Worm (Caenorhabditis elegans): Measurements from ENCODE around the gene Y38H8A.12.

The Y38H8A.12 gene

ce11 chrIV:13429240-13429639, 31.5 kb downstream of the Y38H8A.12 start, which contains the start of gene K09B11.4:
Gene K09B11.4, plus strand, starts transcription at chrIV:13429540.
- TF ChIP-seq ama-1 (optimal IDR thresholded peaks at IDR 0.05) = no peak
- no peak for TF ChIP-seq aly-1 (tag; optimal IDR thresholded peaks at IDR 0.05)
- TF ChIP-seq ets-7 (tag; optimal IDR thresholded peaks at IDR 0.05) = no peak
- no peak for TF ChIP-seq tra-4 (tag; optimal IDR thresholded peaks at IDR 0.05)
- no peak for TF ChIP-seq hmbx-1 (tag; optimal IDR thresholded peaks at IDR 0.05)
- TF ChIP-seq sea-1 (GFP tag; conservative IDR thresholded peaks at IDR 0.05) = no peak
- TF ChIP-seq pes-1 (GFP tag; IDR thresholded peaks at IDR 0.05) = no peak
- TF ChIP-seq flt-1 (GFP tag; IDR thresholded peaks at IDR 0.05) = no peak
- TF ChIP-seq F13C5.2 (tag; optimal IDR thresholded peaks at IDR 0.05) = no peak
- TF ChIP-seq B0310.2 (tag; optimal IDR thresholded peaks at IDR 0.05) = no peak
- no peak for TF ChIP-seq ceh-13 (GFP tag; optimal IDR thresholded peaks at IDR 0.05)
- no peak for TF ChIP-seq tbx-37 (GFP tag; conservative IDR thresholded peaks at IDR 0.05)
- no peak for TF ChIP-seq ceh-36 (tag; optimal IDR thresholded peaks at IDR 0.05)
- TF ChIP-seq scrt-1 (GFP tag; IDR thresholded peaks at IDR 0.05) = no peak

ce11 chrIV:13422200-13422599, 38.6 kb downstream of the Y38H8A.12 start, which contains the start of gene nol-9:
Gene nol-9, plus strand, starts transcription at chrIV:13422500.
- TF ChIP-seq aly-1 (tag; optimal IDR thresholded peaks at IDR 0.05) = no peak
- no peak for TF ChIP-seq pes-1 (GFP tag; IDR thresholded peaks at IDR 0.05)
- TF ChIP-seq ets-7 (tag; optimal IDR thresholded peaks at IDR 0.05) = no peak
- no peak for TF ChIP-seq flt-1 (GFP tag; IDR thresholded peaks at IDR 0.05)
- no peak for TF ChIP-seq B0310.2 (tag; optimal IDR thresholded peaks at IDR 0.05)
- no peak for TF ChIP-seq ama-1 (optimal IDR thresholded peaks at IDR 0.05)
- no peak for TF ChIP-seq scrt-1 (GFP tag; IDR thresholded peaks at IDR 0.05)
- TF ChIP-seq tra-4 (tag; optimal IDR thresholded peaks at IDR 0.05) = no peak
- no peak for TF ChIP-seq sea-1 (GFP tag; conservative IDR thresholded peaks at IDR 0.05)

ce11 chrIV:13415739-13416271, 45.0 kb downstream of the Y38H8A.12 start, which contains the start of the genes pik-1 and aptf-2:
Gene pik-1, plus strand, starts transcription at chrIV:13416041.
Gene aptf-2, minus strand, starts transcription at chrIV:13416051.
- TF ChIP-seq hnd-1 (tag; optimal IDR thresholded peaks at IDR 0.05) = no peak
- no peak for TF ChIP-seq hmg-4 (GFP tag; optimal IDR thresholded peaks at IDR 0.05)
- TF ChIP-seq ets-7 (tag; optimal IDR thresholded peaks at IDR 0.05) = no peak
- TF ChIP-seq B0310.2 (tag; optimal IDR thresholded peaks at IDR 0.05) = no peak

ce11 chrIV:13412845-13413383, 47.9 kb downstream of the Y38H8A.12 start, which contains the start of gene gcl-1:
Gene gcl-1, minus strand, starts transcription at chrIV:13412895.
- TF ChIP-seq aly-1 (tag; optimal IDR thresholded peaks at IDR 0.05) (no peak), flt-1 (GFP tag; IDR thresholded peaks at IDR 0.05) (no peak), tbx-11 (GFP tag; IDR thresholded peaks at IDR 0.05) (no peak)

All from whole organism, early embryonic.